Fruit fly (Drosophila melanogaster) whole organism, embryonic: ENCODE results near the gene Atg18b.
A peak's percentile ranks its signal among the peaks of the same experiment; 100 is the strongest.

Experiments used
- BEAF-32 ChIP-seq: fragments of 200-800 bp; sonication (Bioruptor generic); optimal IDR thresholded peaks from 3 replicates; lab custom pipeline; 2017; ENCODE audit warnings: missing biosample characterization, missing genetic modification characterization, mild to moderate bottlenecking, moderate library complexity, missing genetic modification reagents
- CG13287 ChIP-seq: fragments of 200-800 bp; sonication (Bioruptor generic); IDR thresholded peaks from 2 replicates; pipeline ENCODE4 v1.3.6; 2022; ENCODE audit warnings: missing biosample characterization, missing genetic modification characterization; ENCODE audit not compliant: partially characterized antibody
- CG16779 ChIP-seq: fragments of 200-800 bp; sonication (Bioruptor generic); IDR thresholded peaks from 2 replicates; pipeline ENCODE4 v1.3.6; 2022; ENCODE audit warnings: missing biosample characterization, missing genetic modification characterization
- CG18262 ChIP-seq: fragments of 200-800 bp; optimal IDR thresholded peaks from 3 replicates; lab custom pipeline; 2019; ENCODE audit warnings: missing biosample characterization, mild to moderate bottlenecking, missing genetic modification characterization, moderate library complexity
- CG18599 ChIP-seq: fragments of 200-800 bp; sonication (Bioruptor generic); optimal IDR thresholded peaks from 3 replicates; lab custom pipeline; 2017; ENCODE audit warnings: missing biosample characterization, missing genetic modification characterization, mild to moderate bottlenecking, moderate library complexity, missing genetic modification reagents
- CG2199 ChIP-seq: fragments of 200-800 bp; sonication (Bioruptor generic); IDR thresholded peaks from 3 replicates; pipeline ENCODE4 v1.3.6; 2022; ENCODE audit warnings: missing biosample characterization, missing genetic modification characterization
- CG32532 ChIP-seq: fragments of 200-800 bp; sonication (Bioruptor generic); IDR thresholded peaks from 2 replicates; pipeline ENCODE4 v1.3.6; 2022; ENCODE audit warnings: missing biosample characterization, missing genetic modification characterization
- CG34224 ChIP-seq: fragments of 200-800 bp; sonication (Bioruptor generic); IDR thresholded peaks from 3 replicates; pipeline ENCODE4 v1.3.6; 2022; ENCODE audit warnings: missing biosample characterization, missing genetic modification characterization; ENCODE audit not compliant: partially characterized antibody
- CG34422 ChIP-seq: fragments of 200-800 bp; sonication (Bioruptor generic); IDR thresholded peaks from 3 replicates; pipeline ENCODE4 v1.3.6; 2022; ENCODE audit warnings: missing biosample characterization, missing genetic modification characterization
- CG4617 ChIP-seq: fragments of 200-800 bp; sonication (Bioruptor generic); optimal IDR thresholded peaks from 3 replicates; lab custom pipeline; 2016; ENCODE audit warnings: missing biosample characterization, missing genetic modification characterization, borderline replicate concordance
- CG5953 ChIP-seq: fragments of 200-800 bp; sonication (Bioruptor generic); IDR thresholded peaks from 2 replicates; pipeline ENCODE4 v1.3.6; 2022; ENCODE audit warnings: missing biosample characterization, missing genetic modification characterization
- CG6791 ChIP-seq: fragments of 200-800 bp; sonication (Bioruptor generic); IDR thresholded peaks from 3 replicates; pipeline ENCODE4 v1.3.6; 2022; ENCODE audit warnings: missing biosample characterization, missing genetic modification characterization; ENCODE audit not compliant: partially characterized antibody
- Dref ChIP-seq: fragments of 200-800 bp; sonication (Bioruptor generic); IDR thresholded peaks from 2 replicates; pipeline ENCODE4 v1.3.6; 2022; ENCODE audit warnings: missing biosample characterization, missing genetic modification characterization
- E2f2 ChIP-seq: fragments of 200-800 bp; sonication (Bioruptor generic); IDR thresholded peaks from 2 replicates; pipeline ENCODE4 v1.3.6; 2022; ENCODE audit warnings: missing biosample characterization, missing genetic modification characterization
- Hmr ChIP-seq: fragments of 200-800 bp; sonication (Bioruptor generic); optimal IDR thresholded peaks from 3 replicates; lab custom pipeline; 2017; ENCODE audit warnings: mild to moderate bottlenecking, missing biosample characterization, missing genetic modification reagents, missing genetic modification characterization
- MESR4 ChIP-seq: fragments of 200-800 bp; sonication (Bioruptor generic); optimal IDR thresholded peaks from 2 replicates; lab custom pipeline; 2018; ENCODE audit warnings: missing biosample characterization, mild to moderate bottlenecking, missing genetic modification characterization, moderate library complexity
- Mad ChIP-seq: fragments of 200-800 bp; sonication (Bioruptor generic); optimal IDR thresholded peaks from 2 replicates; lab custom pipeline; 2016; ENCODE audit warnings: missing biosample characterization, missing genetic modification characterization
- Med ChIP-seq: fragments of 200-800 bp; sonication (Bioruptor generic); peaks from one replicate; lab custom pipeline; 2016; ENCODE audit warnings: missing biosample characterization, missing genetic modification characterization, mild to moderate bottlenecking, inconsistent platforms, moderate library complexity
- Ssrp ChIP-seq: fragments of 200-800 bp; sonication (Bioruptor generic); optimal IDR thresholded peaks from 2 replicates; lab custom pipeline; 2018; ENCODE audit warnings: missing biosample characterization, mild to moderate bottlenecking, missing genetic modification characterization, moderate library complexity
- Tbp ChIP-seq: fragments of >200 bp; optimal IDR thresholded peaks from 2 replicates; lab custom pipeline; 2018; ENCODE audit warnings: missing biosample characterization, missing genetic modification characterization
- Trl ChIP-seq, 3 experiments: fragments of >200 bp in 2 of 3; fragments of 200-800 bp in 1 of 3; sonication (Bioruptor generic) in 1 of 3; optimal IDR thresholded peaks; 2 replicates in 1 of 3; 3 replicates in 2 of 3; lab custom pipeline; 2016 to 2017; ENCODE audit warnings: missing biosample characterization in 1 of 3, missing genetic modification characterization in 1 of 3
- abd-A ChIP-seq: fragments of 200-800 bp; sonication (Bioruptor generic); optimal IDR thresholded peaks from 3 replicates; lab custom pipeline; 2019; ENCODE audit warnings: missing biosample characterization, mild to moderate bottlenecking, missing genetic modification characterization, moderate library complexity
- amos ChIP-seq: fragments of 200-800 bp; sonication (Bioruptor generic); IDR thresholded peaks from 2 replicates; pipeline ENCODE4 v1.3.6; 2022; ENCODE audit warnings: missing biosample characterization, missing genetic modification characterization; ENCODE audit not compliant: partially characterized antibody
- bbx ChIP-seq: fragments of 200-800 bp; sonication (Bioruptor generic); IDR thresholded peaks from 2 replicates; pipeline ENCODE4 v1.3.6; 2022; ENCODE audit warnings: missing biosample characterization, missing genetic modification characterization; ENCODE audit not compliant: partially characterized antibody
- cg ChIP-seq: fragments of 200-800 bp; sonication (Bioruptor generic); optimal IDR thresholded peaks from 3 replicates; lab custom pipeline; 2019; ENCODE audit warnings: missing biosample characterization, mild to moderate bottlenecking, missing genetic modification characterization, moderate library complexity
- chinmo ChIP-seq: fragments of 200-800 bp; sonication (Bioruptor generic); IDR thresholded peaks from 4 replicates; pipeline ENCODE4 v1.3.6; 2022; ENCODE audit warnings: missing biosample characterization, missing genetic modification characterization; ENCODE audit not compliant: partially characterized antibody
- crol ChIP-seq: fragments of 200-800 bp; sonication (Bioruptor generic); IDR thresholded peaks from 2 replicates; pipeline ENCODE4 v1.3.6; 2022; ENCODE audit warnings: missing biosample characterization, missing genetic modification characterization
- esg ChIP-seq: fragments of 200-800 bp; sonication (Bioruptor generic); conservative IDR thresholded peaks from 2 replicates; pipeline ENCODE4 v1.3.6; 2022; ENCODE audit warnings: missing biosample characterization, missing genetic modification characterization
- ewg ChIP-seq: fragments of 200-800 bp; sonication (Bioruptor generic); optimal IDR thresholded peaks from 3 replicates; lab custom pipeline; 2017; ENCODE audit warnings: mild to moderate bottlenecking, missing biosample characterization, missing genetic modification reagents, missing genetic modification characterization
- exex ChIP-seq: fragments of 200-800 bp; sonication (Bioruptor generic); optimal IDR thresholded peaks from 4 replicates; lab custom pipeline; 2018; ENCODE audit warnings: missing biosample characterization, mild to moderate bottlenecking, missing genetic modification characterization, moderate library complexity
- hbn ChIP-seq: fragments of 200-800 bp; sonication (Bioruptor generic); IDR thresholded peaks from 2 replicates; pipeline ENCODE4 v1.3.6; 2022; ENCODE audit warnings: missing biosample characterization, missing genetic modification characterization; ENCODE audit not compliant: partially characterized antibody
- her ChIP-seq: fragments of 200-800 bp; sonication (Bioruptor generic); optimal IDR thresholded peaks from 2 replicates; lab custom pipeline; 2016; ENCODE audit warnings: missing biosample characterization, missing genetic modification characterization
- hkb ChIP-seq, 2 experiments: fragments of 200-800 bp in 1 of 2; fragments of >200 bp in 1 of 2; sonication (Bioruptor generic) in 1 of 2; IDR thresholded peaks in 1 of 2; optimal IDR thresholded peaks in 1 of 2; 2 replicates each; pipeline versions ENCODE4 v1.3.6 to Lab custom; 2017 to 2022; ENCODE audit warnings: missing biosample characterization in 1 of 2, missing genetic modification characterization in 1 of 2
- mam ChIP-seq: fragments of 200-800 bp; sonication (Bioruptor generic); optimal IDR thresholded peaks from 3 replicates; lab custom pipeline; 2016; ENCODE audit warnings: missing biosample characterization, missing genetic modification characterization
- nerfin-2 ChIP-seq: fragments of 200-800 bp; sonication (Bioruptor generic); IDR thresholded peaks from 2 replicates; pipeline ENCODE4 v1.3.6; 2022; ENCODE audit warnings: missing biosample characterization, missing genetic modification characterization; ENCODE audit not compliant: partially characterized antibody
- pros ChIP-seq: fragments of 200-800 bp; sonication (Bioruptor generic); optimal IDR thresholded peaks from 3 replicates; lab custom pipeline; 2019; ENCODE audit warnings: missing biosample characterization, mild to moderate bottlenecking, missing genetic modification characterization, moderate library complexity
- rib ChIP-seq: fragments of 200-800 bp; sonication (Bioruptor generic); IDR thresholded peaks from 2 replicates; pipeline ENCODE4 v1.3.6; 2022; ENCODE audit warnings: missing biosample characterization, missing genetic modification characterization
- row ChIP-seq: fragments of 200-800 bp; sonication (Bioruptor generic); IDR thresholded peaks from 3 replicates; pipeline ENCODE4 v1.3.6; 2022; ENCODE audit warnings: missing biosample characterization, missing genetic modification characterization
- seq ChIP-seq: fragments of 200-800 bp; sonication (Bioruptor generic); IDR thresholded peaks from 2 replicates; pipeline ENCODE4 v1.3.6; 2022; ENCODE audit warnings: missing biosample characterization, missing genetic modification characterization
- slbo ChIP-seq: fragments of 200-800 bp; sonication (Bioruptor generic); IDR thresholded peaks from 2 replicates; pipeline ENCODE4 v1.3.6; 2022; ENCODE audit warnings: missing biosample characterization, missing genetic modification characterization
- slou ChIP-seq: fragments of 200-800 bp; sonication (Bioruptor generic); optimal IDR thresholded peaks from 3 replicates; lab custom pipeline; 2016; ENCODE audit warnings: missing biosample characterization, missing genetic modification characterization
- sug ChIP-seq: fragments of 200-800 bp; optimal IDR thresholded peaks from 2 replicates; lab custom pipeline; 2019; ENCODE audit warnings: missing biosample characterization, mild to moderate bottlenecking, missing genetic modification characterization, moderate library complexity
- unc-4 ChIP-seq: fragments of 200-800 bp; sonication (Bioruptor generic); IDR thresholded peaks from 2 replicates; pipeline ENCODE4 v1.3.6; 2022; ENCODE audit warnings: missing biosample characterization, missing genetic modification characterization; ENCODE audit not compliant: partially characterized antibody
- z ChIP-seq: fragments of 200-800 bp; sonication (Bioruptor generic); IDR thresholded peaks from 3 replicates; pipeline ENCODE4 v1.3.6; 2022; ENCODE audit warnings: missing biosample characterization, missing genetic modification characterization
- zfh1 ChIP-seq: fragments of 200-800 bp; sonication (Bioruptor generic); IDR thresholded peaks from 3 replicates; pipeline ENCODE4 v1.3.6; 2022; ENCODE audit warnings: missing biosample characterization, missing genetic modification characterization
- zfh2 ChIP-seq: fragments of 200-800 bp; sonication (Bioruptor generic); optimal IDR thresholded peaks from 2 replicates; lab custom pipeline; 2016; ENCODE audit warnings: missing biosample characterization, missing genetic modification characterization

Atg18b gene

dm6 chr2L:21233430-21233829, 13.1 kb upstream of the Atg18b start (continued):
- TF ChIP-seq z (GFP tag; lab: Robert Waterston, UW) (no peak), exex (tag; lab: Kevin White, UChicago) (no peak), abd-A (tag; lab: Kevin White, UChicago) (no peak), Ssrp (tag; lab: Kevin White, UChicago) (no peak), CG13287 (GFP tag; lab: Robert Waterston, UW) (no peak), CG18599 (GFP tag; lab: Kevin White, UChicago) (no peak), mam (GFP tag; lab: Kevin White, UChicago) (no peak), sug (tag; lab: Kevin White, UChicago) (no peak), slbo (no peak), slou (GFP tag; lab: Kevin White, UChicago) (no peak)
- TF ChIP-seq, all 482 proteins: peak for 8

- TF ChIP-seq CG18262 (no peak), CG6791 (GFP tag; lab: Robert Waterston, UW) (0 out of 3 replicates have a peak, but pooled peaks have one; percentile 28), unc-4 (GFP tag; lab: Robert Waterston, UW) (peak; percentile 27; the same call in 1 of the 2 replicates), CG5953 (GFP tag; lab: Robert Waterston, UW) (no peak), hkb (optimal IDR thresholded peaks at IDR 0.05; lab: Kevin White, UChicago) (no peak), hkb (GFP tag; IDR thresholded peaks at IDR 0.05; lab: Robert Waterston, UW) (no peak), Hmr (GFP tag; lab: Kevin White, UChicago) (no peak), crol (0 out of 2 replicates have a peak, but pooled peaks have one; percentile 19), Trl (optimal IDR thresholded peaks at IDR 0.05; lab: Kevin White, UChicago) (peak; percentile 87 to 94), Trl (GFP tag; optimal IDR thresholded peaks at IDR 0.05; lab: Kevin White, UChicago) (no peak), CG32532 (GFP tag; lab: Robert Waterston, UW) (peak; percentile 19; the same call in 1 of the 2 replicates), CG34224 (GFP tag; lab: Robert Waterston, UW) (peak; percentile 50; the same call in 2 of the 3 replicates), esg (GFP tag; lab: Robert Waterston, UW) (no peak), chinmo (GFP tag; lab: Robert Waterston, UW) (peak; percentile 60; the same call in 2 of the 4 replicates), seq (GFP tag; lab: Robert Waterston, UW) (0 out of 2 replicates have a peak, but pooled peaks have one; percentile 51), zfh2 (GFP tag; lab: Kevin White, UChicago) (no peak), CG16779 (GFP tag; lab: Robert Waterston, UW) (no peak), cg (GFP tag; lab: Kevin White, UChicago) (peak; percentile 44), bbx (GFP tag; lab: Robert Waterston, UW) (no peak), hbn (peak; percentile 43; the same call in 1 of the 2 replicates), Tbp (GFP tag; lab: Kevin White, UChicago) (no peak), nerfin-2 (GFP tag; lab: Robert Waterston, UW) (no peak), CG34422 (no peak)
These were observed 1.4 kb upstream of the Atg18b start for dm6 chr2L:21221778-21222177.

- TF ChIP-seq seq (GFP tag; lab: Robert Waterston, UW) (no peak), BEAF-32 (GFP tag; lab: Kevin White, UChicago) (peak; percentile 48), CG2199 (GFP tag; lab: Robert Waterston, UW) (peak; percentile 67; the same call in 1 of the 3 replicates), rib (GFP tag; lab: Robert Waterston, UW) (no peak), MESR4 (peak; percentile 93), row (peak; percentile 75), E2f2 (GFP tag; lab: Robert Waterston, UW) (no peak), Med (GFP tag; lab: Kevin White, UChicago) (peak; percentile 64), her (GFP tag; lab: Kevin White, UChicago) (peak; percentile 98), CG4617 (GFP tag; lab: Kevin White, UChicago) (peak; percentile 62), amos (GFP tag; lab: Robert Waterston, UW) (peak; percentile 46; the same call in 1 of the 2 replicates), Mad (GFP tag; lab: Kevin White, UChicago) (no peak), cg (GFP tag; lab: Kevin White, UChicago) (no peak), ewg (GFP tag; lab: Kevin White, UChicago) (no peak), CG32532 (GFP tag; lab: Robert Waterston, UW) (peak; percentile 44; the same call in 1 of the 2 replicates), zfh1 (0 out of 3 replicates have a peak, but pooled peaks have one; percentile 9), pros (GFP tag; lab: Kevin White, UChicago) (no peak), Dref (GFP tag; lab: Robert Waterston, UW) (peak; percentile 32; the same call in 1 of the 2 replicates)
These were observed 774 bp upstream of the Atg18b start, which contains the start of gene CG8677 for dm6 chr2L:21221114-21221578. Gene CG8677, plus strand, starts transcription at chr2L:21221312.
